Worm (Caenorhabditis elegans): ENCODE results near the gene CD4.11.
A peak's percentile ranks its signal among the peaks of the same experiment; 100 is the strongest.

Gene CD4.11

ce11 chrV:5536240-5536811 is 48.6 kb upstream of the CD4.11 start, which contains the start of the genes cox-16 and syp-2 (continued):
- TF ChIP-seq rcor-1 (GFP tag; IDR thresholded peaks at IDR 0.05) (peak; percentile 31; the same call in 1 of the 2 replicates), dox-1 (GFP tag; IDR thresholded peaks at IDR 0.05) (peak; percentile 48; the same call in 1 of the 2 replicates), tbp1 (GFP tag; optimal IDR thresholded peaks at IDR 0.05) (peak; percentile 16), Y79H2A.3 (GFP tag; conservative IDR thresholded peaks at IDR 0.05) (no peak), D2030.7 (GFP tag; IDR thresholded peaks at IDR 0.05) (peak; percentile 78), Y53F4B.3 (GFP tag; IDR thresholded peaks at IDR 0.05) (no peak), snpc-1.1 (tag; optimal IDR thresholded peaks at IDR 0.05; ENCODE audit: insufficient read depth) (no peak), him-1 (tag; optimal IDR thresholded peaks at IDR 0.05) (no peak), madf-8 (GFP tag; conservative IDR thresholded peaks at IDR 0.05) (peak; percentile 86), pha-4 (tag; optimal IDR thresholded peaks at IDR 0.05) (no peak), F23B12.7 (tag; optimal IDR thresholded peaks at IDR 0.05; ENCODE audit: insufficient read depth) (peak; percentile 48), egl-44 (GFP tag; IDR thresholded peaks at IDR 0.05) (no peak), F49E8.2 (tag; optimal IDR thresholded peaks at IDR 0.05; ENCODE audit: insufficient read depth) (peak; percentile 67)

- TF ChIP-seq cebp-2 (GFP tag; IDR thresholded peaks at IDR 0.05) (no peak), attf-3 (GFP tag; conservative IDR thresholded peaks at IDR 0.05) (no peak), Y95B8A.8 (GFP tag; IDR thresholded peaks at IDR 0.05) (no peak), xnd-1 (tag; optimal IDR thresholded peaks at IDR 0.05) (no peak), madf-6 (GFP tag; IDR thresholded peaks at IDR 0.05) (no peak), ztf-6 (GFP tag; IDR thresholded peaks at IDR 0.05) (no peak), lsl-1 (GFP tag; optimal IDR thresholded peaks at IDR 0.05) (no peak), snpc-1.3 (tag; optimal IDR thresholded peaks at IDR 0.05; ENCODE audit: insufficient read depth) (no peak), C06A6.2 (GFP tag; conservative IDR thresholded peaks at IDR 0.05) (no peak), F33H1.4 (GFP tag; IDR thresholded peaks at IDR 0.05) (no peak), hlh-26 (GFP tag; conservative IDR thresholded peaks at IDR 0.05) (no peak), mcd-1 (GFP tag; IDR thresholded peaks at IDR 0.05) (no peak), lin-54 (GFP tag; optimal IDR thresholded peaks at IDR 0.05) (no peak), madf-10 (tag; optimal IDR thresholded peaks at IDR 0.05) (no peak), nfya-2 (GFP tag; IDR thresholded peaks at IDR 0.05) (no peak), ceh-100 (GFP tag; IDR thresholded peaks at IDR 0.05) (no peak)
Measured at ce11 chrV:5538500-5538899, 46.4 kb upstream of the CD4.11 start, which contains the start of gene cft-1. TSS of gene cft-1 (plus strand) at chrV:5538800.

ce11 chrV:5548051-5548450 is 36.9 kb upstream of the CD4.11 start, which contains the start of gene ugt-48:
TSS of gene ugt-48 (minus strand) at chrV:5548062.
- no peak for TF ChIP-seq ztf-6 (GFP tag; IDR thresholded peaks at IDR 0.05)
- TF ChIP-seq tbx-9 (tag; optimal IDR thresholded peaks at IDR 0.05; ENCODE audit: borderline replicate concordance): no peak
- no peak for TF ChIP-seq lin-26 (GFP tag; IDR thresholded peaks at IDR 0.05)
- TF ChIP-seq lin-35 (GFP tag; optimal IDR thresholded peaks at IDR 0.05): no peak
- TF ChIP-seq tbp1 (GFP tag; optimal IDR thresholded peaks at IDR 0.05): no peak
- TF ChIP-seq K11D2.4 (GFP tag; IDR thresholded peaks at IDR 0.05): no peak
- no peak for TF ChIP-seq F37B4.10 (GFP tag; IDR thresholded peaks at IDR 0.05)
- TF ChIP-seq snpc-1.3 (tag; optimal IDR thresholded peaks at IDR 0.05; ENCODE audit: insufficient read depth): no peak
- TF ChIP-seq dpl-1 (GFP tag; optimal IDR thresholded peaks at IDR 0.05): no peak
- TF ChIP-seq ceh-40 (GFP tag; IDR thresholded peaks at IDR 0.05): no peak
- TF ChIP-seq B0336.3 (GFP tag; IDR thresholded peaks at IDR 0.05): no peak
- no peak for TF ChIP-seq madf-3 (GFP tag; IDR thresholded peaks at IDR 0.05)
